Worm (Caenorhabditis elegans): ENCODE measurements around the gene lron-12.

lron-12 gene

ce11 chrIII:12084749-12085307 lies 33.5 kb downstream of the lron-12 start:
- TF ChIP-seq nhr-11 (tag; optimal IDR thresholded peaks at IDR 0.05) (no peak), F13H6.1 (tag; optimal IDR thresholded peaks at IDR 0.05) (peak; percentile 15), alr-1 (tag; optimal IDR thresholded peaks at IDR 0.05) (no peak), sem-4 (tag; optimal IDR thresholded peaks at IDR 0.05) (peak; percentile 3), nhr-129 (tag; optimal IDR thresholded peaks at IDR 0.05) (no peak), sma-9 (GFP tag; optimal IDR thresholded peaks at IDR 0.05) (peak; percentile 7), sma-9 (tag; optimal IDR thresholded peaks at IDR 0.05) (no peak), lsy-2 (tag; optimal IDR thresholded peaks at IDR 0.05) (peak in 1 of 2 experiments; percentile 69), R02D3.7 (tag; optimal IDR thresholded peaks at IDR 0.05) (no peak), snpc-4 (tag; optimal IDR thresholded peaks at IDR 0.05) (no peak), C34F6.9 (tag; optimal IDR thresholded peaks at IDR 0.05) (no peak), zag-1 (tag; optimal IDR thresholded peaks at IDR 0.05) (no peak), lin-39 (tag; optimal IDR thresholded peaks at IDR 0.05) (no peak)

- TF ChIP-seq nhr-25 (tag; optimal IDR thresholded peaks at IDR 0.05) (no peak), Y55F3AM.14 (GFP tag; optimal IDR thresholded peaks at IDR 0.05) (no peak), C34F6.9 (tag; optimal IDR thresholded peaks at IDR 0.05) (no peak), dmd-4 (tag; optimal IDR thresholded peaks at IDR 0.05) (no peak), ztf-4 (tag; optimal IDR thresholded peaks at IDR 0.05) (no peak), peb-1 (tag; optimal IDR thresholded peaks at IDR 0.05) (no peak), lin-11 (tag; optimal IDR thresholded peaks at IDR 0.05) (no peak), skn-1 (tag; optimal IDR thresholded peaks at IDR 0.05) (no peak), lsy-2 (tag; optimal IDR thresholded peaks at IDR 0.05) (no peak), nhr-23 (tag; optimal IDR thresholded peaks at IDR 0.05) (no peak)
Observed at ce11 chrIII:12084216-12084615, 34.1 kb downstream of the lron-12 start, which contains the start of gene nob-1. Gene nob-1 (minus strand): TSS chrIII:12084316.

ce11 chrIII:12081992-12082628 lies 36.2 kb downstream of the lron-12 start:
- TF ChIP-seq sem-4 (tag; optimal IDR thresholded peaks at IDR 0.05) (peak; percentile 45), nhr-12 (tag; optimal IDR thresholded peaks at IDR 0.05) (no peak), lin-13 (GFP tag; optimal IDR thresholded peaks at IDR 0.05) (no peak), blmp-1 (tag; optimal IDR thresholded peaks at IDR 0.05; ENCODE audit: insufficient read depth) (no peak), sma-3 (GFP tag; optimal IDR thresholded peaks at IDR 0.05) (peak; percentile 33), lsy-2 (tag; optimal IDR thresholded peaks at IDR 0.05) (peak in 1 of 2 experiments; percentile 23)

- TF ChIP-seq unc-39 (tag; optimal IDR thresholded peaks at IDR 0.05) (no peak), ztf-11 (tag; optimal IDR thresholded peaks at IDR 0.05) (no peak)
Observed at ce11 chrIII:12077456-12077855, 40.8 kb downstream of the lron-12 start, which contains the start of gene php-3. Gene php-3 (minus strand): TSS chrIII:12077556.

- TF ChIP-seq lin-39 (tag; optimal IDR thresholded peaks at IDR 0.05) (no peak), ztf-11 (tag; optimal IDR thresholded peaks at IDR 0.05) (no peak), fos-1 (tag; optimal IDR thresholded peaks at IDR 0.05) (no peak), ZK546.5 (tag; optimal IDR thresholded peaks at IDR 0.05) (no peak), blmp-1 (tag; optimal IDR thresholded peaks at IDR 0.05; ENCODE audit: insufficient read depth) (no peak), F13H6.1 (tag; optimal IDR thresholded peaks at IDR 0.05) (no peak), nhr-11 (tag; optimal IDR thresholded peaks at IDR 0.05) (no peak), lin-13 (GFP tag; optimal IDR thresholded peaks at IDR 0.05) (no peak), nhr-6 (tag; optimal IDR thresholded peaks at IDR 0.05) (no peak), ceh-16 (tag; optimal IDR thresholded peaks at IDR 0.05) (no peak), sma-9 (GFP tag; optimal IDR thresholded peaks at IDR 0.05) (no peak), sma-9 (tag; optimal IDR thresholded peaks at IDR 0.05) (no peak), unc-55 (GFP tag; optimal IDR thresholded peaks at IDR 0.05) (no peak), mdl-1 (tag; optimal IDR thresholded peaks at IDR 0.05) (no peak), sem-4 (tag; optimal IDR thresholded peaks at IDR 0.05) (no peak), crh-2 (tag; optimal IDR thresholded peaks at IDR 0.05) (no peak)
Observed at ce11 chrIII:12067736-12068135, 50.5 kb downstream of the lron-12 start.

Data from whole organism, L2 larva.